Worm (Caenorhabditis elegans): Measurements from ENCODE around the gene F48B9.8.

The F48B9.8 gene

DNA sequence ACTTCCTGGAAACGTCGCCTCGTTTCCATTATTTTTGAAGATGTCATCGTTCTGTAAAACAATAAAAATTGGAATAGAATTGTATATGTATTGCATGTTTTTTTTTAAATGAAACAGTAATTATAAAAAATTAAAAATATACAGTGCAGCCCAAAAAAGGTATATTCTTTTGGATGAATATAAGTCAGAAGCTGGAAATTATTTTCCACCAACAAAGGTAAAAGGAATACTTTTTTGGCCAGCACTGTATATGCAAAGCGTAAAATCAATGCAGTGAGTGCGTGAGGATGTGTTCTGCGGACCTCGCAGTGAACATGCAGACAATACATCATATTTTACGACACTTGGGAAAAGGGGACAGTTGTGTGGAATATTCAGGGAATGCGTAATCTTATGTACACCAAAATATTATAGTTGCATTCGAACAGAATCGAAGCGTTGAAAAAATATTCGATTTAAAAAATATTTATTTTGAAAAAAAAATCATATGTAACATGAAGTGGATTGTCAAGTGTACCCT, at the start of gene F48B9.8:
Gene F48B9.8 (minus strand): TSS at position 51 of the 520 bp plus-strand sequence.
- TF ChIP-seq ztf-23 (GFP tag; IDR thresholded peaks at IDR 0.05) (no peak), T22C8.4 (GFP tag; IDR thresholded peaks at IDR 0.05) (peak; percentile 32; the same call in 1 of the 2 replicates)

DNA sequence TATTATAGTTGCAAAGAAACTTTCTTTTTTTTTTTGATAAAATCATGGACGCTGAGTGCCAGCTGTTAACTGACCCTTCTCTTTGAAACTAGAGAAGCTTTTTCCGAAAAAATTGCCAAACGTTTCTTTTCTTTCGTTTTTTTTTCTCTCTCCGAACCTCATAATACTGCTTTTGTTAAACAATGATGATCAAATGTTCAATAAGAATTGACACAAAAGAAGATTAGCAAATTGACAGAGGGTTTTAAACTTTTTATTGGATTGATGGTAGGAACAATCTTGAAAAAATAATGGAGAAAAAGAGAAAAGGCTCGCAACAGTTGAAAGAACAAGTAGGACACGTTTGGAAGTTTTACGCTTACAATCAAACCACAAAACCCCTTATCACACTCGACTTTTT, 44.6 kb upstream of the F48B9.8 start, which contains the start of gene hex-1:
Gene hex-1 (plus strand): TSS at position 301 of the 400 bp plus-strand sequence.
- TF ChIP-seq klf-2 (GFP tag; conservative IDR thresholded peaks at IDR 0.05) (no peak), tab-1 (GFP tag; IDR thresholded peaks at IDR 0.05) (no peak), med-1 (GFP tag; optimal IDR thresholded peaks at IDR 0.05; ENCODE audit: insufficient read depth) (no peak), T22C8.4 (GFP tag; IDR thresholded peaks at IDR 0.05) (no peak), cog-1 (tag; optimal IDR thresholded peaks at IDR 0.05) (no peak), ztf-23 (GFP tag; IDR thresholded peaks at IDR 0.05) (no peak), ztf-29 (GFP tag; IDR thresholded peaks at IDR 0.05) (no peak), ref-1 (GFP tag; conservative IDR thresholded peaks at IDR 0.05) (no peak), flt-1 (GFP tag; IDR thresholded peaks at IDR 0.05) (no peak)

ce11 chrX:2219453-2219852, 43.2 kb upstream of the F48B9.8 start:
- no peak for TF ChIP-seq ztf-29 (GFP tag; IDR thresholded peaks at IDR 0.05)
- TF ChIP-seq T22C8.4 (GFP tag; IDR thresholded peaks at IDR 0.05): no peak
- no peak for TF ChIP-seq flt-1 (GFP tag; IDR thresholded peaks at IDR 0.05)
- TF ChIP-seq tab-1 (GFP tag; IDR thresholded peaks at IDR 0.05): no peak
- no peak for TF ChIP-seq cog-1 (tag; optimal IDR thresholded peaks at IDR 0.05)
- no peak for TF ChIP-seq klf-2 (GFP tag; conservative IDR thresholded peaks at IDR 0.05)
- TF ChIP-seq med-1 (GFP tag; optimal IDR thresholded peaks at IDR 0.05; ENCODE audit: insufficient read depth): no peak
- TF ChIP-seq ref-1 (GFP tag; conservative IDR thresholded peaks at IDR 0.05): no peak
- TF ChIP-seq ztf-23 (GFP tag; IDR thresholded peaks at IDR 0.05): no peak

DNA sequence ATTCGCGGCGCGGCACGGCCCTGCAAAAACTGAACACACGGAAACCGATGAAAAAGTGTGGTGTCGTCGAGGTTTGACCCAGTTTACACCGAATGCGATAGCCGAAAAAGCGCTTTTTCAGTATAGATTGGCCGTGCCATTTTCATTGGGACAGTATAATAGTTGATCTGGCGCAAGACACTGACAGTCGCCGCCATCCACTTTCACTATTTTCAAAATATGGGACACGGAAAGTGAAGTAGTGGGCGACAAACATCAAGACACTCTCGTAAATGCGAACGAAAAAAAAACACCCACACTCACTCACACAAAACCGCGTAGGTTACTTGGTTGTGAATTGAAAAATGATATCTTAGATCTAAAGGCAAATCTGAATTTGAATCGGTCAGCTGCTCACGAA, 42.8 kb upstream of the F48B9.8 start:
- TF ChIP-seq ztf-23 (GFP tag; IDR thresholded peaks at IDR 0.05) (no peak), T22C8.4 (GFP tag; IDR thresholded peaks at IDR 0.05) (no peak)

DNA sequence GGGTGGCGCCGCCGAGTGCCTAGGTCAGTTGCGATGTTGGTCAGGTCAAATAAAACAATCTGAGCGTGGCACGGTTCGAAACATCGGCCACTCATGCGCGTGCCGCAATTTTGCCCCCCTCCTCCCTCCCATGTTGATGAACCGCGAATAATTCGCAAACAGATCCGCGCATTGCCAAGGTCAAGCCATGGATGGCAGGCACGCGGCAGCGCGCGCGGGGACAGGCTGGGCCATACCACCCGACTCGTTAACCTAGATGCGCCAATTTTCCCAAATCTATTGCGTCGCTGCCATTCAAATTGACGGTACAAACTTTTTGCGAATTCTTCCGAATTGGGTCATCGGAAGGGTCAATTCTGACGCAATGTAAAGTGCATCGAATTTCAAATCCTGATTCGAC, 40.5 kb upstream of the F48B9.8 start:
- TF ChIP-seq ref-1 (GFP tag; conservative IDR thresholded peaks at IDR 0.05) (no peak), flt-1 (GFP tag; IDR thresholded peaks at IDR 0.05) (no peak), ztf-29 (GFP tag; IDR thresholded peaks at IDR 0.05) (no peak), klf-2 (GFP tag; conservative IDR thresholded peaks at IDR 0.05) (0 out of 2 replicates have a peak, but pooled peaks have one; percentile 41)

ce11 chrX:2216242-2216641, 40.0 kb upstream of the F48B9.8 start:
- TF ChIP-seq klf-2 (GFP tag; conservative IDR thresholded peaks at IDR 0.05): no peak

DNA sequence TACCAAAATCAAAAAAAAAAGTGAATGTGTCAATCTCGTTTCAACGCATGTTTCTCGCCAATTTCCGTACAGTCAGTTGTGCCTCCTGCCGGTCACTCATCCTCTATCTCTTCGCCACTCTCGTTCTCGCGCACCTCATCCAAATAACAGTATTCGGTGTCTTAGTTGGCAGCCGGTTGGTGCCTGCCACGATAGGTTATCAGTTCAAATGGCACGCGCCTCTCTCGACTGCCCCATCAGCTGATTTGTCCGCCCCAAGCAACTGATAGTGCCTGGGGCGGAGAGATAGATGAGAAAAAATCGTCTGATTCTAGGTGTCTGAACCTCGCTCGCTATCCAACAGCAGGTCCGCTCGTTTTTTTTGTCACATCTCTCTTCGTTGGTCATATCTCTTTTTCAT, 38.9 kb upstream of the F48B9.8 start:
- no peak for TF ChIP-seq T22C8.4 (GFP tag; IDR thresholded peaks at IDR 0.05)
- no peak; the same call in 1 of the 2 replicates for TF ChIP-seq flt-1 (GFP tag; IDR thresholded peaks at IDR 0.05)
- no peak for TF ChIP-seq med-1 (GFP tag; optimal IDR thresholded peaks at IDR 0.05; ENCODE audit: insufficient read depth)
- no peak for TF ChIP-seq ref-1 (GFP tag; conservative IDR thresholded peaks at IDR 0.05)
- TF ChIP-seq ztf-23 (GFP tag; IDR thresholded peaks at IDR 0.05): no peak
- no peak for TF ChIP-seq ztf-29 (GFP tag; IDR thresholded peaks at IDR 0.05)
- no peak for TF ChIP-seq cog-1 (tag; optimal IDR thresholded peaks at IDR 0.05)
- no peak for TF ChIP-seq tab-1 (GFP tag; IDR thresholded peaks at IDR 0.05)
- TF ChIP-seq klf-2 (GFP tag; conservative IDR thresholded peaks at IDR 0.05): no peak

DNA sequence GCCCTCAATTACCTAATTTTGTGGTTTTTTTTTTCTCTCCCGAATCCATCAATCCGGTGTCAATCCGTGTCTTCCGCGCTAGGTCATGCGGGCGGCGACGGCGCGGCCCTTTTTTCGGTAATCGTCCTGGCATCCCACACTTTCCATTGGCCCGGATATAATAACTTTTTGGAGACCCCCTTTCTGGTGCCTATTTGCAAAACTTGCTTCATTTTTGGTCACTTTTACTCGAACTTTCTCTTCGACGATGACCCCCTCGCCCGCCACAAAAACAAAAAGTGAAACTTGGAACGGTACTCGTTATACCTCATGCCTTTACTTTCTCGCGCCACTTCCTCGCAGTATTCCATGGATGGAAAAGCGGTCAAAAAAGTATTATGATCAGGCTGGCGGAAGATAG, 38.2 kb upstream of the F48B9.8 start:
- no peak for TF ChIP-seq med-1 (GFP tag; optimal IDR thresholded peaks at IDR 0.05; ENCODE audit: insufficient read depth)
- TF ChIP-seq flt-1 (GFP tag; IDR thresholded peaks at IDR 0.05): no peak
- TF ChIP-seq tab-1 (GFP tag; IDR thresholded peaks at IDR 0.05): no peak
- TF ChIP-seq ref-1 (GFP tag; conservative IDR thresholded peaks at IDR 0.05): no peak
- TF ChIP-seq klf-2 (GFP tag; conservative IDR thresholded peaks at IDR 0.05): no peak
- TF ChIP-seq ztf-29 (GFP tag; IDR thresholded peaks at IDR 0.05): no peak
- no peak for TF ChIP-seq ztf-23 (GFP tag; IDR thresholded peaks at IDR 0.05)
- no peak for TF ChIP-seq cog-1 (tag; optimal IDR thresholded peaks at IDR 0.05)
- no peak for TF ChIP-seq T22C8.4 (GFP tag; IDR thresholded peaks at IDR 0.05)

ce11 chrX:2213400-2214362, 37.5 kb upstream of the F48B9.8 start:
- no peak for TF ChIP-seq med-1 (GFP tag; optimal IDR thresholded peaks at IDR 0.05; ENCODE audit: insufficient read depth)
- TF ChIP-seq ztf-23 (GFP tag; IDR thresholded peaks at IDR 0.05): 0 out of 2 replicates have a peak, but pooled peaks have one; percentile 13

DNA sequence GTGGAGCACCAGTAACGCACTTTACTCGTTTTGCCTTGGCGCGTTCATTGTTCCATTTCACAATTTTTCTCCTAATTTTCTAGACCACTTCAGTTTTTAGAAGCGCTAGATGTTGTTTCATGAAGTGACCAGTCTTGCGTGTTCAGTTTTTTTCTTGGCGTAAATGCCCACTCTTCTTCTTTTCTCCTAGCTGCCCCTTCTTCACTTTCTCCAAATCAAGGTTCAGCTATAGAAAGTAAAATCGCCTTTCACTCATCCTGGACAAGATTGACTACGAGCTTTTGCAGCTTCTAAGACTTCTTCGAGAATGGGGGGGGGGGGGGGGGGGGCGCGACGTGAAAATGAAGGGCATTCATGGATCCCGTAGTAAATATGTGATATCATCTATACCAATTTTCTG, 36.5 kb upstream of the F48B9.8 start:
- TF ChIP-seq cog-1 (tag; optimal IDR thresholded peaks at IDR 0.05): no peak
- no peak for TF ChIP-seq klf-2 (GFP tag; conservative IDR thresholded peaks at IDR 0.05)
- TF ChIP-seq ztf-23 (GFP tag; IDR thresholded peaks at IDR 0.05): no peak
- no peak for TF ChIP-seq flt-1 (GFP tag; IDR thresholded peaks at IDR 0.05)
- TF ChIP-seq med-1 (GFP tag; optimal IDR thresholded peaks at IDR 0.05; ENCODE audit: insufficient read depth): no peak

ce11 chrX:2212141-2212540, 35.9 kb upstream of the F48B9.8 start:
- no peak for TF ChIP-seq ztf-29 (GFP tag; IDR thresholded peaks at IDR 0.05)
- TF ChIP-seq cog-1 (tag; optimal IDR thresholded peaks at IDR 0.05): no peak
- no peak for TF ChIP-seq T22C8.4 (GFP tag; IDR thresholded peaks at IDR 0.05)
- TF ChIP-seq ref-1 (GFP tag; conservative IDR thresholded peaks at IDR 0.05): no peak
- no peak for TF ChIP-seq klf-2 (GFP tag; conservative IDR thresholded peaks at IDR 0.05)
- TF ChIP-seq flt-1 (GFP tag; IDR thresholded peaks at IDR 0.05): no peak
- no peak for TF ChIP-seq med-1 (GFP tag; optimal IDR thresholded peaks at IDR 0.05; ENCODE audit: insufficient read depth)
- TF ChIP-seq ztf-23 (GFP tag; IDR thresholded peaks at IDR 0.05): no peak
- TF ChIP-seq tab-1 (GFP tag; IDR thresholded peaks at IDR 0.05): no peak

Data from whole organism, midembryonic.